Worm (Caenorhabditis elegans): Measurements from ENCODE around the gene nep-13.

DNA sequence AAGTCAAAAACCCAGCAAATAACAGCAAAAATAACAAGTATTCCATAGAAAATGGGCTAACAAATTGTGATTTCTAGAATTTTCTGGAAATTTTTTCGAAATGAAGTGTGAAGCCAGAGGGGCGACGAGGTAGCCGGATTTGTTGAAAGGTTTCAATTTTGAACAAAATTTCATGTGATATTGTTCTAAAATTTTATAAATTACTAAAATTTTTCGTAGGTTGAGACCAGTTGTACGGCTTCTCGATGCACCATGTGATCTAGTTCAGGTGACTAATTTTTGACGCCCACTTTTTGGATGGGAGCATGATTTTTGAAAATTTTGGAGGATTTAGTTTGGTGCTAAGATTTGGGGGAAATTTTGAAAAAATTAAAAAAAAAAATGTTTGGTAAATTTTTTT, 23.2 kb upstream of the nep-13 start, which contains the start of gene gcy-19:
- TF ChIP-seq nhr-237 (tag; optimal IDR thresholded peaks at IDR 0.05) (no peak), egl-27 (tag; optimal IDR thresholded peaks at IDR 0.05) (no peak), blmp-1 (tag; optimal IDR thresholded peaks at IDR 0.05; ENCODE audit: insufficient read depth) (no peak), nhr-77 (tag; optimal IDR thresholded peaks at IDR 0.05) (no peak), nhr-11 (tag; optimal IDR thresholded peaks at IDR 0.05) (no peak), nhr-12 (tag; optimal IDR thresholded peaks at IDR 0.05) (no peak)

All from whole organism, L2 larva.